Worm (Caenorhabditis elegans): ENCODE measurements around the gene T25D1.3.

Gene T25D1.3

DNA sequence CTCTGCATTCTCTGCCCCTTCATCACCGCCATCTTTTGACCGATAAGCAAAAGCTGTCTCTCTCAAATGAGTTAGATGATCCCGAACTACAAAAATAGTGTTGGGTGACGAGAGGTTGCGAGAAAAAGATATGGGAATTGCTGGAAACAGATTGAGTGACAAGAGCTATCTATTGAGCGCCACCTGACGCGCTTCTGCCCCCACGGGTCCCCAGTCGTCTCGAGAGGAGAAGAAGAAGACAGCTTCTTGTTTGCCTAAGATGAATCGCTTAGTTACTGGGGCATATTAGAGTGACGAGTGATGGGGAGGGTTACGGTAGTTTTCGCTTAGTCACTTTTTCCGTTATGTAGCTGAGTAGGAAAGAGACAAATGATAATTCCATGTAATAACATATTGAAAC lies 29.1 kb downstream of the T25D1.3 start (continued):
- TF ChIP-seq ces-1 (GFP tag; optimal IDR thresholded peaks at IDR 0.05) (no peak), swsn-7 (tag; optimal IDR thresholded peaks at IDR 0.05) (peak; percentile 3), ceh-90 (tag; optimal IDR thresholded peaks at IDR 0.05) (no peak), nhr-20 (tag; optimal IDR thresholded peaks at IDR 0.05) (peak; percentile 30)

DNA sequence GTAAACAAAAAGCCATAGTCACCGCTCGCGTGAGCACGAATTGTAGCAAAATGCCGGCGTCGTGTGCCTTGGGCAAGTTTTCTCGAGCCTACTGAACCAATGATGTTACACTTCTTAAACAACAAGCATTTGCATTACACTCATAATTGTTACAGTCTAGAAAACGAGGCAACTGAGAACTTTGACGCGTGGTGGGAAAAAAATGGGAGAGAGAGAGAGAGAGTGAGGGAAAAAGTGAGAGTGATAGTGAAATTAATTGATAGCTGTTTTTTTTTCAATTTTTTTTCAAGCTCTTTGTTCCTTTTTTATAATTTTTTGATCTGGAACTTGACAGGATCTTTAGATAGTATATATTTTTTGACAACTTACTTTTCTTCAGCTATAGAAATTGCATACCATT lies 29.7 kb downstream of the T25D1.3 start:
- TF ChIP-seq efl-1 (optimal IDR thresholded peaks at IDR 0.05) (no peak), efl-1 (GFP tag; optimal IDR thresholded peaks at IDR 0.05 in 1 of 2) (peak in 1 of 2 experiments; percentile 50), mef-2 (tag; optimal IDR thresholded peaks at IDR 0.05) (no peak), rnt-1 (tag; optimal IDR thresholded peaks at IDR 0.05) (peak; percentile 8)

DNA sequence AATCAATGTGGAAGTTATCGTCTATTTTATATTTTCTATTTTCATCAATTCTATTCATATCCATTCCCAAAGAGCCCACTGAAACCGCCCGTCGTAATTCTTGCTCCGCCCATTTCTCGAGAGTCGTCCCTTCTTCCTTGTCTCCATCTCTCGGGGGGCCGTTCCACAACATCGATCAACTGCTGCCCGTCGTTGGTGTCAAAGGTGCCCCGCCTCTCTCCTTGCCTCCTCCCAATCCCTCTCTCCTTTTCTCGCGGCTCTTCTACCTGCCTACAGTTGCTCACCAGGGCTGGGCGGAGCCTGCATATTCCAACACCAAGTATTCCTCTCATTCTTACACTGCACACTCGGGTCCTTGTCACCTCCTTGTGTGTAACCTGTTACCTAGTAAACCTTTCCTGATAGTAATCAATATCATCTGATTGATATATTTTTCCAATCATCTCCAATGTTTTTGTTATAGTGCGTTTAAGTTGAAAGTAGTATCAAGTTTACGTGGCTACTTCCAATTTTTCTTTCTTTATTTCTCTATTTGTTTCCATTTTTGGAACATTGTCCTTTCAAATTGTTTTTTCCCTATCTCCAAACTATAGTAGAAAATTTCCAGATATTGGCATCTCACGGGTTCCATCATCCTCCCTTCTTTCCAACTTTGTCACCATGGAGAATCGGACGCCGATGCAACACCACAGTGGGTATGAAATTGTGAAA lies 30.9 kb downstream of the T25D1.3 start, which contains the start of gene pat-9:
pat-9 (plus strand) TSS at position 661 of the 711 bp plus-strand sequence.
- TF ChIP-seq alr-1 (tag; optimal IDR thresholded peaks at IDR 0.05; ENCODE audit: borderline replicate concordance) (no peak), mab-9 (GFP tag; IDR thresholded peaks at IDR 0.05) (0 out of 2 replicates have a peak, but pooled peaks have one; percentile 35), rnt-1 (tag; optimal IDR thresholded peaks at IDR 0.05) (peak; percentile 6), ztf-11 (tag; optimal IDR thresholded peaks at IDR 0.05) (no peak), lin-13 (GFP tag; optimal IDR thresholded peaks at IDR 0.05) (no peak), pqm-1 (tag; optimal IDR thresholded peaks at IDR 0.05) (no peak), aha-1 (tag; optimal IDR thresholded peaks at IDR 0.05) (no peak)

ce11 chrX:16540374-16540773 lies 34.9 kb downstream of the T25D1.3 start, which contains the start of gene osm-1:
osm-1 (plus strand) TSS chrX:16540674.
- TF ChIP-seq ceh-8 (GFP tag; optimal IDR thresholded peaks at IDR 0.05) (no peak), aha-1 (tag; optimal IDR thresholded peaks at IDR 0.05) (no peak), swsn-7 (tag; optimal IDR thresholded peaks at IDR 0.05) (no peak), elt-2 (tag; optimal IDR thresholded peaks at IDR 0.05) (no peak), egl-27 (tag; optimal IDR thresholded peaks at IDR 0.05) (no peak), lin-15B (tag; optimal IDR thresholded peaks at IDR 0.05) (no peak), C16A3.4 (tag; optimal IDR thresholded peaks at IDR 0.05) (no peak), isw-1 (GFP tag; IDR thresholded peaks at IDR 0.05) (no peak)

- TF ChIP-seq lin-35 (GFP tag; optimal IDR thresholded peaks at IDR 0.05) (no peak), efl-1 (optimal IDR thresholded peaks at IDR 0.05) (no peak), efl-1 (GFP tag; optimal IDR thresholded peaks at IDR 0.05 in 1 of 2) (peak in 1 of 2 experiments; percentile 45)
Measured at ce11 chrX:16543887-16544286, 38.4 kb downstream of the T25D1.3 start.

DNA sequence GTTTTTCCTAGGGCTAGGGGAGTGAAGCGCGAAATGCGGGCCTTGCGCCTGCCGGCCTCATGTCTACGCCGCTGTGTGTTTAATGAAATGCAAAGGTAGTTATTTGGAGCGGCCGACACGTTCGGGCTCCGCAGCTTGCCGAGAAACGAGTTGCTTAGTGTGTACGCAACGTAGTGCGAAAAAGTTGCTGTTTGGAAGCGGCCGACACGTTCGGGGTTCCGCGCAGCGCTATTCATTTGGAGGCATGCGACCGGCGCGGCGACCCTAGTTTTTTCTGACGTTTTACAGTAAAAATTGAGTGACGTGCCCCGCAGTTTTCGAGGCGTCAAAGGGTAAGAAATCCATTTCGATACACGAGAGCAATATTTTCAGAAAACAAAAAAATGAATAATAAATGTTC lies 40.2 kb downstream of the T25D1.3 start:
- TF ChIP-seq snpc-4 (tag; optimal IDR thresholded peaks at IDR 0.05) = peak; percentile 48
- TF ChIP-seq fkh-10 (GFP tag; optimal IDR thresholded peaks at IDR 0.05) = no peak
- TF ChIP-seq efl-1 (optimal IDR thresholded peaks at IDR 0.05) = no peak
- TF ChIP-seq efl-1 (GFP tag; optimal IDR thresholded peaks at IDR 0.05 in 1 of 2) = peak in 1 of 2 experiments; percentile 26

ce11 chrX:16546135-16546534 lies 40.7 kb downstream of the T25D1.3 start:
- no peak for TF ChIP-seq ces-1 (GFP tag; optimal IDR thresholded peaks at IDR 0.05)
- no peak for TF ChIP-seq tlp-1 (tag; optimal IDR thresholded peaks at IDR 0.05)
- TF ChIP-seq swsn-7 (tag; optimal IDR thresholded peaks at IDR 0.05) = no peak
- no peak for TF ChIP-seq ceh-82 (tag; optimal IDR thresholded peaks at IDR 0.05)
- no peak for TF ChIP-seq nhr-77 (tag; optimal IDR thresholded peaks at IDR 0.05)
- TF ChIP-seq lin-14 (GFP tag; optimal IDR thresholded peaks at IDR 0.05) = no peak
- no peak for TF ChIP-seq snpc-4 (tag; optimal IDR thresholded peaks at IDR 0.05)
- TF ChIP-seq nhr-237 (tag; optimal IDR thresholded peaks at IDR 0.05) = no peak
- no peak for TF ChIP-seq nhr-84 (tag; optimal IDR thresholded peaks at IDR 0.05)
- TF ChIP-seq zag-1 (tag; optimal IDR thresholded peaks at IDR 0.05) = no peak
- no peak for TF ChIP-seq irx-1 (tag; optimal IDR thresholded peaks at IDR 0.05)
- TF ChIP-seq Y116A8C.19 (tag; optimal IDR thresholded peaks at IDR 0.05; ENCODE audit: borderline replicate concordance) = no peak
- TF ChIP-seq fkh-4 (tag; optimal IDR thresholded peaks at IDR 0.05; ENCODE audit: borderline replicate concordance) = no peak
- no peak for TF ChIP-seq pqm-1 (tag; optimal IDR thresholded peaks at IDR 0.05)
- TF ChIP-seq hlh-17 (GFP tag; optimal IDR thresholded peaks at IDR 0.05; ENCODE audit: borderline replicate concordance) = no peak
- no peak for TF ChIP-seq mep-1 (tag; optimal IDR thresholded peaks at IDR 0.05)
- no peak for TF ChIP-seq dsc-1 (tag; optimal IDR thresholded peaks at IDR 0.05)
- TF ChIP-seq mdl-1 (tag; optimal IDR thresholded peaks at IDR 0.05) = no peak
- TF ChIP-seq lin-13 (GFP tag; optimal IDR thresholded peaks at IDR 0.05) = no peak
